Fruit fly (Drosophila melanogaster) whole organism: ENCODE measurements around the gene CG46462.

ENCODE experiments used
- CG8478 ChIP-seq: fragments of >200 bp; optimal IDR thresholded peaks from 2 replicates; lab custom pipeline; 2018; ENCODE audit warnings: inconsistent platforms
- Dll ChIP-seq: fragments of >200 bp; optimal IDR thresholded peaks from 2 replicates; lab custom pipeline; 2017
- EcR ChIP-seq, 2 experiments: fragments of >200 bp; optimal IDR thresholded peaks; 2 replicates each; lab custom pipeline; 2017; ENCODE audit warnings: missing biosample characterization in 2 of 2, missing genetic modification characterization in 2 of 2, missing genetic modification reagents in 2 of 2
- pan ChIP-seq: fragments of >200 bp; optimal IDR thresholded peaks from 2 replicates; lab custom pipeline; 2017
- psq ChIP-seq: fragments of >200 bp; optimal IDR thresholded peaks from 2 replicates; lab custom pipeline; 2017
- usp ChIP-seq: fragments of >200 bp; optimal IDR thresholded peaks from 2 replicates; lab custom pipeline; 2017; ENCODE audit warnings: missing biosample characterization, missing genetic modification characterization, mixed read lengths

dm6 chr3L:19901486-19902255 lies 29.8 kb upstream of the CG46462 start:
- TF ChIP-seq usp (GFP tag; lab: Kevin White, UChicago) (no peak), Dll (no peak), psq (lab: Kevin White, UChicago) (no peak), pan (lab: Kevin White, UChicago) (no peak), EcR (GFP tag; optimal IDR thresholded peaks at IDR 0.05; lab: Kevin White, UChicago) (no peak), CG8478 (no peak)
